Worm (Caenorhabditis elegans) whole organism, L4 larva: ENCODE results near the gene str-214.

ENCODE experiments used
- D1046.2 ChIP-seq: fragments of 200-800 bp; sonication (Bioruptor generic); IDR thresholded peaks from 2 replicates; pipeline ENCODE4 v1.3.6; 2022; ENCODE audit warnings: missing genetic modification characterization, missing compliant biosample characterization
- R02D3.7 ChIP-seq: fragments of 150-350 bp; sonication (generic microtip); optimal IDR thresholded peaks from 3 replicates; lab custom pipeline; 2014; ENCODE audit warnings: missing biosample characterization, missing genetic modification characterization
- Y105C5A.15 ChIP-seq: fragments of 200-800 bp; sonication (Bioruptor generic); IDR thresholded peaks from 2 replicates; pipeline ENCODE4 v1.3.6; 2022; ENCODE audit warnings: missing genetic modification characterization, missing compliant biosample characterization
- ZK337.2 ChIP-seq: fragments of 200-800 bp; sonication (Bioruptor generic); IDR thresholded peaks from 2 replicates; pipeline ENCODE4 v1.3.6; 2022; ENCODE audit warnings: missing genetic modification reagents, missing genetic modification characterization, missing compliant biosample characterization
- aly-2 ChIP-seq: sonication (generic microtip); optimal IDR thresholded peaks from 2 replicates; lab custom pipeline; 2018; ENCODE audit warnings: missing biosample characterization, missing genetic modification characterization
- arid-1 ChIP-seq: fragments of 200-800 bp; sonication (Bioruptor generic); conservative IDR thresholded peaks from 2 replicates; pipeline ENCODE4 v1.3.6; 2022; ENCODE audit warnings: missing genetic modification reagents, missing genetic modification characterization, missing compliant biosample characterization
- attf-4 ChIP-seq: sonication (generic microtip); optimal IDR thresholded peaks from 3 replicates; lab custom pipeline; 2017; ENCODE audit warnings: missing biosample characterization, missing genetic modification characterization
- ceh-32 ChIP-seq: sonication (generic microtip); optimal IDR thresholded peaks from 2 replicates; lab custom pipeline; 2016; ENCODE audit warnings: mild to moderate bottlenecking, missing genetic modification characterization, missing compliant biosample characterization; ENCODE audit not compliant: poor library complexity
- daf-16 ChIP-seq, 3 experiments: sonication (generic microtip); optimal IDR thresholded peaks; 2 replicates each; lab custom pipeline; 2016 to 2017; ENCODE audit warnings: missing genetic modification characterization in 3 of 3, missing genetic modification reagents in 3 of 3, mild to moderate bottlenecking in 2 of 3, missing compliant biosample characterization in 2 of 3, missing biosample characterization in 1 of 3, moderate library complexity in 1 of 3
- duxl-1 ChIP-seq: sonication (generic microtip); optimal IDR thresholded peaks from 2 replicates; lab custom pipeline; 2016; ENCODE audit warnings: mild to moderate bottlenecking, missing genetic modification characterization, moderate library complexity, missing compliant biosample characterization; ENCODE audit not compliant: poor library complexity
- hlh-11 ChIP-seq: fragments of 200-800 bp; sonication (Bioruptor generic); optimal IDR thresholded peaks from 2 replicates; lab custom pipeline; 2018; ENCODE audit warnings: mild to moderate bottlenecking, missing genetic modification characterization, missing compliant biosample characterization
- hlh-30 ChIP-seq: sonication (generic microtip); optimal IDR thresholded peaks from 2 replicates; lab custom pipeline; 2017; ENCODE audit warnings: antibody characterized with exemption, mild to moderate bottlenecking, missing genetic modification characterization, missing compliant biosample characterization; ENCODE audit not compliant: insufficient read depth
- hmg-1.1 ChIP-seq: fragments of 200-800 bp; sonication (Bioruptor generic); IDR thresholded peaks from 2 replicates; pipeline ENCODE4 v1.3.6; 2022; ENCODE audit warnings: missing genetic modification reagents, missing genetic modification characterization, missing compliant biosample characterization
- jun-1 ChIP-seq: fragments of 150-350 bp; optimal IDR thresholded peaks from 2 replicates; lab custom pipeline; 2014; ENCODE audit warnings: missing biosample characterization, missing genetic modification reagents, missing genetic modification characterization
- lin-1 ChIP-seq: fragments of 200-800 bp; sonication (Bioruptor generic); IDR thresholded peaks from 2 replicates; pipeline ENCODE4 v1.3.6; 2022; ENCODE audit warnings: missing genetic modification reagents, missing genetic modification characterization, missing compliant biosample characterization
- lin-39 ChIP-seq: fragments of 150-350 bp; optimal IDR thresholded peaks from 2 replicates; lab custom pipeline; 2014; ENCODE audit warnings: missing biosample characterization, missing genetic modification reagents, missing genetic modification characterization
- lsy-2 ChIP-seq, 2 experiments: fragments of 150-350 bp in 1 of 2; sonication (generic microtip) in 1 of 2; optimal IDR thresholded peaks; 2 replicates each; lab custom pipeline; 2014 to 2017; ENCODE audit warnings: missing biosample characterization in 2 of 2, missing genetic modification characterization in 2 of 2
- mdl-1 ChIP-seq, 2 experiments: fragments of 150-350 bp in 1 of 2; sonication (generic microtip) in 1 of 2; optimal IDR thresholded peaks; 2 replicates each; lab custom pipeline; 2014 to 2017; ENCODE audit warnings: missing biosample characterization in 2 of 2, missing genetic modification characterization in 2 of 2
- nhr-10 ChIP-seq: fragments of 150-350 bp; optimal IDR thresholded peaks from 2 replicates; lab custom pipeline; 2014; ENCODE audit warnings: missing biosample characterization, missing genetic modification characterization
- nhr-102 ChIP-seq: sonication (generic microtip); optimal IDR thresholded peaks from 2 replicates; lab custom pipeline; 2016; ENCODE audit warnings: mild to moderate bottlenecking, missing genetic modification characterization, moderate library complexity, missing compliant biosample characterization
- nhr-11 ChIP-seq: fragments of 150-350 bp; optimal IDR thresholded peaks from 2 replicates; lab custom pipeline; 2014; ENCODE audit warnings: missing biosample characterization, missing genetic modification characterization
- nhr-28 ChIP-seq: fragments of 150-350 bp; optimal IDR thresholded peaks from 2 replicates; lab custom pipeline; 2014; ENCODE audit warnings: missing biosample characterization, missing genetic modification characterization
- pha-4 ChIP-seq, 2 experiments: fragments of 150-350 bp in 1 of 2; fragments of 200-800 bp in 1 of 2; sonication (Bioruptor generic) in 1 of 2; IDR thresholded peaks in 1 of 2; optimal IDR thresholded peaks in 1 of 2; 2 replicates each; pipeline versions ENCODE4 v1.3.6 to Lab custom; 2014 to 2022; ENCODE audit warnings: missing genetic modification characterization in 2 of 2, missing genetic modification reagents in 2 of 2, missing biosample characterization in 1 of 2, missing compliant biosample characterization in 1 of 2
- php-3 ChIP-seq: fragments of 200-800 bp; sonication (Bioruptor generic); IDR thresholded peaks from 2 replicates; pipeline ENCODE4 v1.3.6; 2022; ENCODE audit warnings: missing genetic modification reagents, missing genetic modification characterization, missing compliant biosample characterization
- pqm-1 ChIP-seq: sonication (generic microtip); optimal IDR thresholded peaks from 2 replicates; lab custom pipeline; 2017; ENCODE audit warnings: missing biosample characterization, missing genetic modification characterization
- zfp-2 ChIP-seq: sonication (generic microtip); optimal IDR thresholded peaks from 2 replicates; lab custom pipeline; 2016; ENCODE audit warnings: mild to moderate bottlenecking, missing genetic modification characterization, missing compliant biosample characterization
- zfp-3 ChIP-seq: fragments of 200-800 bp; sonication (Bioruptor generic); conservative IDR thresholded peaks from 2 replicates; pipeline ENCODE4 v1.3.6; 2022; ENCODE audit warnings: missing genetic modification reagents, missing genetic modification characterization, missing compliant biosample characterization
- ztf-11 ChIP-seq: fragments of 150-350 bp; optimal IDR thresholded peaks from 2 replicates; lab custom pipeline; 2014; ENCODE audit warnings: missing biosample characterization, missing genetic modification characterization
- ztf-7 ChIP-seq: fragments of 150-350 bp; optimal IDR thresholded peaks from 2 replicates; lab custom pipeline; 2014; ENCODE audit warnings: missing biosample characterization, missing genetic modification characterization

The str-214 gene

ce11 chrV:16357253-16357652, 42.1 kb downstream of the str-214 start, which contains the start of gene pptr-1 (continued):
- TF ChIP-seq hlh-30 (peak; percentile 12), hlh-11 (tag; lab: Kevin White, UChicago) (peak; percentile 73), daf-16 (GFP tag; optimal IDR thresholded peaks at IDR 0.05; lab: Kevin White, UChicago) (no peak), daf-16 (tag; optimal IDR thresholded peaks at IDR 0.05; lab: Kevin White, UChicago) (peak; percentile 63), nhr-102 (tag; lab: Kevin White, UChicago) (peak; percentile 25), arid-1 (GFP tag; lab: Robert Waterston, UW) (no peak), nhr-28 (tag; lab: Kevin White, UChicago) (peak; percentile 55), pha-4 (GFP tag; IDR thresholded peaks at IDR 0.05; lab: Robert Waterston, UW) (0 out of 2 replicates have a peak, but pooled peaks have one; percentile 34), pha-4 (tag; optimal IDR thresholded peaks at IDR 0.05; lab: Kevin White, UChicago) (no peak), lin-39 (tag; lab: Kevin White, UChicago) (no peak), lsy-2 (tag; optimal IDR thresholded peaks at IDR 0.05; lab: Kevin White, UChicago) (no peak), pqm-1 (peak; percentile 48), php-3 (GFP tag; lab: Robert Waterston, UW) (peak; percentile 30; the same call in 1 of the 2 replicates), mdl-1 (tag; optimal IDR thresholded peaks at IDR 0.05; lab: Kevin White, UChicago) (peak in 1 of 2 experiments; percentile 28)

- TF ChIP-seq jun-1 (tag; lab: Kevin White, UChicago), result no peak
- TF ChIP-seq attf-4 (tag; lab: Kevin White, UChicago), result no peak
- TF ChIP-seq lin-1 (GFP tag; lab: Robert Waterston, UW), result no peak
- TF ChIP-seq nhr-10 (tag; lab: Kevin White, UChicago), result no peak
- TF ChIP-seq Y105C5A.15, result no peak
- no peak for TF ChIP-seq zfp-2 (tag; lab: Kevin White, UChicago)
- TF ChIP-seq duxl-1 (tag; lab: Kevin White, UChicago), result no peak
- TF ChIP-seq aly-2 (tag; lab: Kevin White, UChicago), result no peak
- TF ChIP-seq hmg-1.1 (GFP tag; lab: Robert Waterston, UW), result no peak
- TF ChIP-seq ztf-11 (tag; lab: Kevin White, UChicago), result no peak
- TF ChIP-seq R02D3.7 (tag; lab: Kevin White, UChicago), result no peak
- TF ChIP-seq zfp-3, result no peak
- no peak for TF ChIP-seq ZK337.2 (GFP tag; lab: Robert Waterston, UW)
- no peak for TF ChIP-seq daf-16 (GFP tag; optimal IDR thresholded peaks at IDR 0.05; lab: Kevin White, UChicago)
- TF ChIP-seq daf-16 (tag; optimal IDR thresholded peaks at IDR 0.05; lab: Kevin White, UChicago), result no peak
- TF ChIP-seq ceh-32 (tag; lab: Kevin White, UChicago), result no peak
- no peak for TF ChIP-seq hlh-11 (tag; lab: Kevin White, UChicago)
- TF ChIP-seq ztf-7 (tag; lab: Kevin White, UChicago), result no peak
- TF ChIP-seq pqm-1, result no peak
- TF ChIP-seq D1046.2 (GFP tag; lab: Robert Waterston, UW), result no peak
- no peak for TF ChIP-seq nhr-11
Observed at ce11 chrV:16361350-16361749, 46.2 kb downstream of the str-214 start.
